Fruit fly (Drosophila melanogaster) whole organism, adult: ENCODE data around the gene Mulk.
A peak's percentile ranks its signal among the peaks of the same experiment; 100 is the strongest.

Source experiments
- CG12768 ChIP-seq: fragments of 200-800 bp; sonication (Bioruptor generic); optimal IDR thresholded peaks from 2 replicates; lab custom pipeline; 2017; ENCODE audit warnings: missing biosample characterization, missing genetic modification characterization, mild to moderate bottlenecking, moderate library complexity, missing genetic modification reagents
- CG14711 ChIP-seq: fragments of 200-800 bp; sonication (Bioruptor generic); optimal IDR thresholded peaks from 2 replicates; lab custom pipeline; 2018; ENCODE audit warnings: missing biosample characterization, mild to moderate bottlenecking, missing genetic modification characterization, moderate library complexity
- CG7045 ChIP-seq: fragments of 200-800 bp; sonication (Bioruptor generic); optimal IDR thresholded peaks from 2 replicates; lab custom pipeline; 2017; ENCODE audit warnings: missing biosample characterization, mild to moderate bottlenecking, missing genetic modification characterization
- CG7101 ChIP-seq: fragments of 200-800 bp; sonication (Bioruptor generic); optimal IDR thresholded peaks from 2 replicates; lab custom pipeline; 2018; ENCODE audit warnings: missing biosample characterization, mild to moderate bottlenecking, missing genetic modification characterization, moderate library complexity
- Crg-1 ChIP-seq: fragments of 200-800 bp; sonication (Bioruptor generic); optimal IDR thresholded peaks from 2 replicates; lab custom pipeline; 2016; ENCODE audit warnings: missing biosample characterization, missing genetic modification characterization
- Hr96 ChIP-seq: fragments of 200-800 bp; sonication (Bioruptor generic); optimal IDR thresholded peaks from 2 replicates; lab custom pipeline; 2016; ENCODE audit warnings: missing biosample characterization, missing genetic modification characterization
- cic ChIP-seq: fragments of 200-800 bp; sonication (Bioruptor generic); optimal IDR thresholded peaks from 2 replicates; lab custom pipeline; 2017; ENCODE audit warnings: missing biosample characterization, mild to moderate bottlenecking, missing genetic modification characterization, moderate library complexity
- kay ChIP-seq: fragments of 200-800 bp; sonication (Bioruptor generic); peaks from one replicate; lab custom pipeline; 2016; ENCODE audit warnings: missing biosample characterization, missing genetic modification characterization, borderline replicate concordance
- ovo ChIP-seq: fragments of 200-800 bp; sonication (Bioruptor generic); optimal IDR thresholded peaks from 2 replicates; lab custom pipeline; 2016; ENCODE audit warnings: missing biosample characterization, missing genetic modification characterization
- pad ChIP-seq: fragments of 200-800 bp; sonication (Bioruptor generic); optimal IDR thresholded peaks from 3 replicates; lab custom pipeline; 2017; ENCODE audit warnings: missing biosample characterization, missing genetic modification characterization, mild to moderate bottlenecking, moderate library complexity, missing genetic modification reagents
- tj ChIP-seq: fragments of 200-800 bp; sonication (Bioruptor generic); optimal IDR thresholded peaks from 3 replicates; lab custom pipeline; 2017; ENCODE audit warnings: missing biosample characterization, mild to moderate bottlenecking, missing genetic modification characterization, moderate library complexity

dm6 chr2L:10298306-10298705 lies 28.5 kb downstream of the Mulk start:
- TF ChIP-seq CG7045 (no peak), CG12768 (GFP tag; lab: Kevin White, UChicago) (no peak), cic (GFP tag; lab: Kevin White, UChicago) (no peak), Crg-1 (GFP tag; lab: Kevin White, UChicago) (no peak), CG7101 (tag; lab: Kevin White, UChicago) (no peak), kay (GFP tag; lab: Kevin White, UChicago) (peak; percentile 75), CG14711 (no peak), Hr96 (GFP tag; lab: Kevin White, UChicago) (no peak), pad (no peak), tj (peak; percentile 4), ovo (no peak)
